Fruit fly (Drosophila melanogaster): ENCODE measurements around the gene baz.
A peak's percentile ranks its signal among the peaks of the same experiment; 100 is the strongest.

DNA sequence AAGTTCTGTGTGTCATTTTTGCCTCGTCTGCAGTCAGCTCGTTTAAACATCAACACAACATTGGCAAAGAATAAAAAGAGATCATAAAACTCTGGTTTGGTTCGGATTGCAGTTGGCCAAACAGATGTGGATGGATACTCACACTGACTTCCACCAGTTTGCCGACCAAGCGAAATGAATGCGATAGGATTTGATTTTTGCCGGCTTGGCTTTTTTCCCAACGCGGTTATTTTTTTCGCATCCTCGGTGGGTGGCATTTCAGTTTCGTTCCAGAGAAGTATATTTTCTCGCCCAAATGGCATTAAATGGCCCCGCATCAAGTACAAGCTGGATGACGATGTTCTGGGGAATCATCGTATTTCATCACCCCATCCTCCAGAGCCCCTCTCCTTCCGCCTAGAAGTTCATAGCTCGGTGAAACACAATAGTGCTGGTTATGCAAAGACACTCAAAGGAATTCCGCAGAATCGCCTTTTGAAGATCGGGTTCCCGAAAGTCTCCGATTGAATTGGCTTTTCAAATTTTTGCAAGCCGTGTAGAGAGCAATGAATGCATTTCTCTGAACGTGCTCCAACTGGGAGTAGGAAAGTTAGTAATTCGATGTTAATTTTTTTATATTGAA is 49.1 kb upstream of the baz start:
- TF ChIP-seq Crg-1 (GFP tag; optimal IDR thresholded peaks at IDR 0.05) (no peak), CG11617 (GFP tag; optimal IDR thresholded peaks at IDR 0.05) (no peak), Hr96 (GFP tag; optimal IDR thresholded peaks at IDR 0.05) (no peak), kay (GFP tag; ENCODE audit: borderline replicate concordance) (no peak), toe (GFP tag; optimal IDR thresholded peaks at IDR 0.05) (no peak), tj (GFP tag; optimal IDR thresholded peaks at IDR 0.05) (peak; percentile 96), CG7045 (GFP tag; optimal IDR thresholded peaks at IDR 0.05) (no peak), cic (GFP tag; optimal IDR thresholded peaks at IDR 0.05) (no peak)

Data from whole organism, adult.